Worm (Caenorhabditis elegans) whole organism, L3 larva: ENCODE measurements around the gene nhr-7.
"Not testable (repeated sequence)": the region's sequence is repeated elsewhere in the genome, so short reads cannot be mapped to it uniquely, and the experiment has no call there.

Experiments
- ZK546.5 ChIP-seq: sonication (generic microtip); optimal IDR thresholded peaks from 2 replicates; lab custom pipeline; 2017; ENCODE audit warnings: missing biosample characterization, missing genetic modification characterization
- aly-2 ChIP-seq: fragments of 150-350 bp; optimal IDR thresholded peaks from 2 replicates; lab custom pipeline; 2014; ENCODE audit warnings: missing biosample characterization, missing genetic modification characterization
- ceh-28 ChIP-seq: fragments of 150-350 bp; optimal IDR thresholded peaks from 2 replicates; lab custom pipeline; 2014; ENCODE audit warnings: missing biosample characterization, missing genetic modification reagents, missing genetic modification characterization
- ceh-82 ChIP-seq: fragments of 150-350 bp; optimal IDR thresholded peaks from 2 replicates; lab custom pipeline; 2014; ENCODE audit warnings: missing biosample characterization, missing genetic modification characterization
- ceh-9 ChIP-seq: sonication (generic microtip); optimal IDR thresholded peaks from 2 replicates; lab custom pipeline; 2018; ENCODE audit warnings: missing biosample characterization, missing genetic modification characterization
- daf-12 ChIP-seq: fragments of 150-350 bp; optimal IDR thresholded peaks from 2 replicates; lab custom pipeline; 2014; ENCODE audit warnings: missing biosample characterization, missing genetic modification reagents, missing genetic modification characterization
- egl-5 ChIP-seq: fragments of 150-350 bp; optimal IDR thresholded peaks from 2 replicates; lab custom pipeline; 2017; ENCODE audit warnings: missing biosample characterization, missing genetic modification reagents, missing genetic modification characterization, inconsistent platforms
- elt-1 ChIP-seq: fragments of 150-350 bp; optimal IDR thresholded peaks from 2 replicates; lab custom pipeline; 2014; ENCODE audit warnings: missing biosample characterization, missing genetic modification characterization
- elt-2 ChIP-seq: sonication (generic microtip); optimal IDR thresholded peaks from 2 replicates; lab custom pipeline; 2016; ENCODE audit warnings: missing genetic modification reagents, mild to moderate bottlenecking, missing genetic modification characterization, missing compliant biosample characterization
- elt-3 ChIP-seq, 3 experiments: fragments of 150-350 bp in 1 of 3; sonication (generic microtip) in 2 of 3; optimal IDR thresholded peaks; 2 replicates in 2 of 3; 4 replicates in 1 of 3; lab custom pipeline; 2014 to 2017; ENCODE audit warnings: missing biosample characterization in 3 of 3, missing genetic modification characterization in 3 of 3
- eor-1 ChIP-seq, 2 experiments: fragments of 150-350 bp; optimal IDR thresholded peaks; 2 replicates each; lab custom pipeline; 2014 to 2018; ENCODE audit warnings: missing biosample characterization in 2 of 2, missing genetic modification characterization in 2 of 2
- fkh-10 ChIP-seq: sonication (generic microtip); optimal IDR thresholded peaks from 2 replicates; lab custom pipeline; 2017; ENCODE audit warnings: missing biosample characterization, missing genetic modification reagents, missing genetic modification characterization
- hmg-11 ChIP-seq: sonication (generic microtip); optimal IDR thresholded peaks from 2 replicates; lab custom pipeline; 2016; ENCODE audit warnings: missing genetic modification characterization, missing compliant biosample characterization
- jun-1 ChIP-seq: fragments of 150-350 bp; optimal IDR thresholded peaks from 2 replicates; lab custom pipeline; 2014; ENCODE audit warnings: missing biosample characterization, missing genetic modification reagents, missing genetic modification characterization
- lin-15B ChIP-seq: fragments of 150-350 bp; optimal IDR thresholded peaks from 2 replicates; lab custom pipeline; 2014; ENCODE audit warnings: missing biosample characterization, missing genetic modification characterization
- lin-39 ChIP-seq: fragments of 150-350 bp; optimal IDR thresholded peaks from 2 replicates; lab custom pipeline; 2018; ENCODE audit warnings: missing biosample characterization, missing genetic modification reagents, missing genetic modification characterization
- mml-1 ChIP-seq: fragments of 150-350 bp; sonication (generic microtip); optimal IDR thresholded peaks from 3 replicates; lab custom pipeline; 2014; ENCODE audit warnings: missing biosample characterization, missing genetic modification characterization
- nfya-1 ChIP-seq: sonication (generic microtip); optimal IDR thresholded peaks from 2 replicates; lab custom pipeline; 2017; ENCODE audit warnings: missing genetic modification characterization, mild to moderate bottlenecking, missing compliant biosample characterization, antibody characterized with exemption, moderate library complexity; ENCODE audit not compliant: insufficient read depth
- nhr-11 ChIP-seq: fragments of 150-350 bp; optimal IDR thresholded peaks from 2 replicates; lab custom pipeline; 2014; ENCODE audit warnings: missing biosample characterization, missing genetic modification characterization
- nhr-12 ChIP-seq: fragments of 150-350 bp; optimal IDR thresholded peaks from 2 replicates; lab custom pipeline; 2014; ENCODE audit warnings: missing biosample characterization, missing genetic modification characterization
- nhr-23 ChIP-seq: fragments of 150-350 bp; optimal IDR thresholded peaks from 2 replicates; lab custom pipeline; 2014; ENCODE audit warnings: missing biosample characterization, missing genetic modification reagents, missing genetic modification characterization
- nhr-237 ChIP-seq: fragments of 150-350 bp; optimal IDR thresholded peaks from 2 replicates; lab custom pipeline; 2014; ENCODE audit warnings: missing biosample characterization, missing genetic modification characterization
- nhr-25 ChIP-seq: sonication (generic microtip); optimal IDR thresholded peaks from 2 replicates; lab custom pipeline; 2017; ENCODE audit warnings: missing biosample characterization, missing genetic modification characterization
- nhr-28 ChIP-seq: fragments of 150-350 bp; optimal IDR thresholded peaks from 2 replicates; lab custom pipeline; 2014; ENCODE audit warnings: missing biosample characterization, missing genetic modification characterization
- nhr-43 ChIP-seq: sonication (generic microtip); optimal IDR thresholded peaks from 2 replicates; lab custom pipeline; 2016; ENCODE audit warnings: mild to moderate bottlenecking, missing genetic modification characterization, missing compliant biosample characterization; ENCODE audit not compliant: poor library complexity, severe bottlenecking
- nhr-67 ChIP-seq: fragments of 150-350 bp; optimal IDR thresholded peaks from 2 replicates; lab custom pipeline; 2014; ENCODE audit warnings: missing biosample characterization, missing genetic modification characterization
- nhr-76 ChIP-seq: fragments of 150-350 bp; sonication (generic microtip); optimal IDR thresholded peaks from 5 replicates; lab custom pipeline; 2014; ENCODE audit warnings: missing biosample characterization, missing genetic modification characterization
- nhr-77 ChIP-seq: fragments of 150-350 bp; optimal IDR thresholded peaks from 2 replicates; lab custom pipeline; 2014; ENCODE audit warnings: missing biosample characterization, missing genetic modification characterization
- pha-4 ChIP-seq: fragments of 150-350 bp; optimal IDR thresholded peaks from 2 replicates; lab custom pipeline; 2014; ENCODE audit warnings: missing biosample characterization, missing genetic modification reagents, missing genetic modification characterization
- pqm-1 ChIP-seq: fragments of 150-350 bp; optimal IDR thresholded peaks from 2 replicates; lab custom pipeline; 2017; ENCODE audit warnings: missing biosample characterization, missing genetic modification characterization, inconsistent platforms
- skn-1 ChIP-seq: fragments of 150-350 bp; optimal IDR thresholded peaks from 2 replicates; lab custom pipeline; 2014; ENCODE audit warnings: missing biosample characterization, missing genetic modification characterization
- snpc-4 ChIP-seq: fragments of 150-350 bp; optimal IDR thresholded peaks from 2 replicates; lab custom pipeline; 2014; ENCODE audit warnings: missing biosample characterization, missing genetic modification characterization
- tbx-2 ChIP-seq: sonication (generic microtip); optimal IDR thresholded peaks from 2 replicates; lab custom pipeline; 2016; ENCODE audit warnings: mild to moderate bottlenecking, missing genetic modification characterization, missing compliant biosample characterization
- unc-62 ChIP-seq: fragments of 150-350 bp; sonication (generic microtip); optimal IDR thresholded peaks from 4 replicates; lab custom pipeline; 2014; ENCODE audit warnings: missing biosample characterization, missing genetic modification reagents, missing genetic modification characterization
- zag-1 ChIP-seq: fragments of 150-350 bp; optimal IDR thresholded peaks from 2 replicates; lab custom pipeline; 2014; ENCODE audit warnings: missing biosample characterization, missing genetic modification characterization
- ztf-11 ChIP-seq: fragments of 150-350 bp; optimal IDR thresholded peaks from 2 replicates; lab custom pipeline; 2014; ENCODE audit warnings: missing biosample characterization, missing genetic modification characterization

nhr-7 gene

ce11 chrIV:11257476-11257875 lies 13.7 kb downstream of the nhr-7 start:
- no peak for TF ChIP-seq daf-12
- no peak for TF ChIP-seq ZK546.5 (tag; lab: Kevin White, UChicago)
- peak; percentile 64 for TF ChIP-seq pqm-1 (tag; lab: Kevin White, UChicago)
- TF ChIP-seq elt-2 = peak; percentile 89
- TF ChIP-seq nhr-67 (tag; lab: Kevin White, UChicago) = no peak
- no peak for TF ChIP-seq elt-1
- no peak for TF ChIP-seq lin-39 (tag; lab: Kevin White, UChicago)
- TF ChIP-seq jun-1 = peak; percentile 63
- TF ChIP-seq nhr-76 (tag; lab: Kevin White, UChicago) = no peak
- no peak for TF ChIP-seq nhr-25 (tag; lab: Kevin White, UChicago)
- no peak for TF ChIP-seq skn-1
- no peak for TF ChIP-seq ceh-9 (tag; lab: Kevin White, UChicago)
- no peak for TF ChIP-seq nhr-28 (tag; lab: Kevin White, UChicago)

ce11 chrIV:11253689-11254088 lies 17.5 kb downstream of the nhr-7 start, which contains the start of gene C05C12.1:
Gene C05C12.1 (plus strand): TSS chrIV:11253989.
- TF ChIP-seq nhr-67, zag-1, nhr-77 (tag; lab: Kevin White, UChicago): not testable (repeated sequence)

ce11 chrIV:11248031-11248631 lies 23.0 kb downstream of the nhr-7 start, which contains the start of gene C05C12.4:
Gene C05C12.4 (minus strand): TSS chrIV:11248081.
- TF ChIP-seq nhr-12 (no peak), unc-62 (GFP tag; lab: Kevin White, UChicago) (no peak), ztf-11 (no peak), pqm-1 (tag; lab: Kevin White, UChicago) (peak; percentile 44), egl-5 (tag; lab: Kevin White, UChicago) (no peak), hmg-11 (tag; lab: Kevin White, UChicago) (no peak), skn-1 (peak; percentile 49), elt-3 (tag; optimal IDR thresholded peaks at IDR 0.05; lab: Kevin White, UChicago) (no peak), nfya-1 (tag; lab: Kevin White, UChicago) (no peak), elt-1 (no peak), tbx-2 (tag; lab: Kevin White, UChicago) (no peak), zag-1 (tag; lab: Kevin White, UChicago) (no peak), lin-15B (tag; lab: Kevin White, UChicago) (no peak), nhr-237 (tag; lab: Kevin White, UChicago) (no peak), daf-12 (no peak), eor-1 (tag; optimal IDR thresholded peaks at IDR 0.05; lab: Kevin White, UChicago) (no peak), snpc-4 (tag; lab: Kevin White, UChicago) (no peak), mml-1 (tag; lab: Kevin White, UChicago) (no peak), nhr-43 (tag; lab: Kevin White, UChicago) (no peak), ceh-9 (tag; lab: Kevin White, UChicago) (no peak), nhr-11 (no peak), nhr-23 (tag; lab: Kevin White, UChicago) (no peak), elt-2 (peak; percentile 69), aly-2 (tag; lab: Kevin White, UChicago) (no peak)

- TF ChIP-seq fkh-10 (GFP tag; lab: Kevin White, UChicago) (no peak), pha-4 (tag; lab: Kevin White, UChicago) (peak; percentile 65), hmg-11 (tag; lab: Kevin White, UChicago) (no peak), ceh-28 (no peak), nhr-11 (no peak), ceh-82 (tag; lab: Kevin White, UChicago) (no peak), elt-2 (peak; percentile 16), pqm-1 (tag; lab: Kevin White, UChicago) (peak; percentile 52)
- TF ChIP-seq, all 47 proteins: peak for 3
Observed at ce11 chrIV:11247434-11247833, 23.7 kb downstream of the nhr-7 start.
